Fruit fly (Drosophila melanogaster): ENCODE data around the gene SdicA.
"Not testable (repeated sequence)": the region's sequence is repeated elsewhere in the genome, so short reads cannot be mapped to it uniquely, and the experiment has no call there.

SdicA gene

DNA sequence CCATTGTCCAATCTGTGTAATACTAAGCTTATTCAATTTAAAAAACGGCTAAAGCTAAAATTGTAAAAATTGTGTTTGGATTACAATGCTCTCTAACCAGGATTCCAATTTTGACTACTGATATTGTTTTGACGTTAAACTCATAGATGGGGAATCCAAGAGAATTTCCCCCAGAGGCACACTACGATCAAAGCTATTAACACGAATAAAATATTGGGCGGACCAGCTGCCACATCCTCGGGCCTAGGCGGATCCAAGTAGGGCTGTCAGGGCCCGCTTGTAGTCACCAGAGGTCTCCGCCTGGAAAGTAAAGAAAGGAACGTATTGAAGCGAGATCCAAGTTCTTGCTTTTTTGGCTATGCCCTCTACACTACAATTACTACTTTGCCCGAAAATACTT, at the start of gene SdicA:
TSS of gene SdicA (minus strand) at position 101 of the 400 bp plus-strand sequence.
- TF ChIP-seq EcR (GFP tag; optimal IDR thresholded peaks at IDR 0.05); usp (GFP tag; optimal IDR thresholded peaks at IDR 0.05); pan (optimal IDR thresholded peaks at IDR 0.05): not testable (repeated sequence)

DNA sequence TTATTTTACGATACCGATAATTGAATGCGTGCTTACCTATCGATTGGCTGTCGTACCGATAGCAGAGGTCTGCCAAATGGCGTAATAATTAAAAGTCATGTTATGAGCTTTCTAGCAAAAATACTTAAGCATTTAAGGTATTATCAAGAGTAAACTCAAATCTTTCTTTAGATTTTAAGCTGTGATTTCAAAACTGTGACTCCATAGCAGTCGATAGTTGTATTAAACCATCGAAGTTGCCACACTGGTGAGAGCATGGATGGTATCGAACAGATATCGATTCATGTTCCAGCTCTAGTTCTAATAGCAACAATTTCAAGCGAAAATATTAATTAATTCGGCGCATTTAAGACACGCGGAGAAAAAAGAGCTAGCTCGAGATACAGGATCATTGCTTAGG, 49.3 kb upstream of the SdicA start, which contains the start of the genes CG17068 and Rab10:
TSS of gene CG17068 (minus strand) at position 25 of the 400 bp plus-strand sequence.
TSS of gene Rab10 (plus strand) at position 270 of the 400 bp plus-strand sequence.
- TF ChIP-seq CG8478 (optimal IDR thresholded peaks at IDR 0.05): no peak
- no peak for TF ChIP-seq pan (optimal IDR thresholded peaks at IDR 0.05)
- no peak for TF ChIP-seq psq (optimal IDR thresholded peaks at IDR 0.05)
- no peak for TF ChIP-seq usp (GFP tag; optimal IDR thresholded peaks at IDR 0.05)
- TF ChIP-seq Dll (optimal IDR thresholded peaks at IDR 0.05): no peak
- TF ChIP-seq EcR (GFP tag; optimal IDR thresholded peaks at IDR 0.05): no peak

DNA sequence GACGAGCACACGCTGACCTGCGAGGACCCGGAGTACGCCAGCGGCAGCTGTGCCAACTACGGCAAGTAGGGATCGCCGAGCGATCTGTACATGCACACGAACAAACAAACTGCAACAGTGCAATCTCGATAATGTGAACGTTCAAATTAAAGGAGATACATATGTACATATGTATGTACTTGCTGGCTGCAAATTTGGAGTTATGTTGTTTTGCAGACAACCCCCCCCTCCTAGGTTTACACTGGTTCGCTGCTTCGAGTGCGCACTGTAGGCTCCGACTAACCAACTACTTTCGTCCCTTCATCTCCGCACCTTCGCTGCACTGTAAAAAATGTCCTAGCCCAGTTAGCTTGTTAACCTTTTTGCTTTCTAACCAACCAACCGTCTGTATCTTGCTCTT, 46.0 kb upstream of the SdicA start:
- TF ChIP-seq CG8478 (optimal IDR thresholded peaks at IDR 0.05): no peak
- TF ChIP-seq pan (optimal IDR thresholded peaks at IDR 0.05): no peak
- no peak for TF ChIP-seq EcR (GFP tag; optimal IDR thresholded peaks at IDR 0.05)
- TF ChIP-seq usp (GFP tag; optimal IDR thresholded peaks at IDR 0.05): no peak
- no peak for TF ChIP-seq psq (optimal IDR thresholded peaks at IDR 0.05)
- no peak for TF ChIP-seq Dll (optimal IDR thresholded peaks at IDR 0.05)

DNA sequence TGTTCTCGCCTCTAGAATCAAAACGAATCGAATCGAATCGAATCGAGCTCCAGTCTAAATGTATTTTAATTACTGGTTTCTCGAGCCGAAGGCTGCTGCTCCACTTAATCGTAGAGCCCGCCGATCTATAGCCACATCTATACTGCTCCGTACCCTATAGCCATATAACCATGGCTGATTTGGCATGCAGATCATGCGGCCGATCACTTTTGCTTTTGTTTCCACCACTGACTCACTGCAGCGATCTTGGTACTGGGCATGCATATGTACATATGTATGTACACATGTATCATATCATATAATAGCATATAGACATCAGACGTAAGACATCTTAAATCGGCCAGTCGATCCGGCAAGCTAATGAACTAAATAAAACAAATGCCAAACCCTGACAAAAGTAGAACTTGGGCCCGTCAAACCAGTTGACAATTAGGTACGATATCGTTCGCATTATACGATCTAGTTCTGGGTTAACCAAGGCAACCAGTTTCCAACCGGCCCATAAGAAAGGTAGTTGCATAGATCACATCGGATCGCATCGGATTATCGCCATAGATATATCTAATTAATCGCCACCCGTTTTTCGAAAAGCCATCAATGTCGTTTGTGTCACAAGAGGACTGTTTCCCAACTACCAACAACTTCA, 43.6 kb upstream of the SdicA start:
- no peak for TF ChIP-seq Dll (optimal IDR thresholded peaks at IDR 0.05)
- TF ChIP-seq EcR (GFP tag; optimal IDR thresholded peaks at IDR 0.05): no peak
- TF ChIP-seq psq (optimal IDR thresholded peaks at IDR 0.05): no peak
- no peak for TF ChIP-seq pan (optimal IDR thresholded peaks at IDR 0.05)
- no peak for TF ChIP-seq usp (GFP tag; optimal IDR thresholded peaks at IDR 0.05)
- TF ChIP-seq CG8478 (optimal IDR thresholded peaks at IDR 0.05): no peak

DNA sequence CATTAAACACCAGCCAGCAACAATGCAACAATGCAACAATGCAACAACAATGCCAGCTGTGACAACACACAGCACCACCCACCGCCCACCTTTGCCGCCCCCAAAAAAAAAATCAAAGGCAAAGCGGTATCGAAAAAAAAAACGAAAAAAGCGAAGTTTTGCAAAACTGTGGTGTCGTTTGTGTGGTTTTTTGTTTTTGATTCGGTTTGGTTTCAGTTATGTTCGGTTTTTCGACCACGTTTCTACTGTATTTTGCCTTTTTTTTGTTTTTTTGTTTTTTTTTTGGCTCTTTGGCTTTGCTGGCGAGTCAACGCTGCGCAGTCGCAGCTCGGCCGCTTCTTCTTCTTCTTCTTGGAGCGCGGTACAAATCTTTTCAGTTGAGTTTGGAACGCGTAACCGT, 42.5 kb upstream of the SdicA start, which contains the start of gene Peritrophin-A:
TSS of gene Peritrophin-A (plus strand) at position 370 of the 400 bp plus-strand sequence.
- TF ChIP-seq pan (optimal IDR thresholded peaks at IDR 0.05) (no peak), CG8478 (optimal IDR thresholded peaks at IDR 0.05) (no peak), usp (GFP tag; optimal IDR thresholded peaks at IDR 0.05) (no peak), Dll (optimal IDR thresholded peaks at IDR 0.05) (no peak), psq (optimal IDR thresholded peaks at IDR 0.05) (no peak), EcR (GFP tag; optimal IDR thresholded peaks at IDR 0.05) (no peak)

DNA sequence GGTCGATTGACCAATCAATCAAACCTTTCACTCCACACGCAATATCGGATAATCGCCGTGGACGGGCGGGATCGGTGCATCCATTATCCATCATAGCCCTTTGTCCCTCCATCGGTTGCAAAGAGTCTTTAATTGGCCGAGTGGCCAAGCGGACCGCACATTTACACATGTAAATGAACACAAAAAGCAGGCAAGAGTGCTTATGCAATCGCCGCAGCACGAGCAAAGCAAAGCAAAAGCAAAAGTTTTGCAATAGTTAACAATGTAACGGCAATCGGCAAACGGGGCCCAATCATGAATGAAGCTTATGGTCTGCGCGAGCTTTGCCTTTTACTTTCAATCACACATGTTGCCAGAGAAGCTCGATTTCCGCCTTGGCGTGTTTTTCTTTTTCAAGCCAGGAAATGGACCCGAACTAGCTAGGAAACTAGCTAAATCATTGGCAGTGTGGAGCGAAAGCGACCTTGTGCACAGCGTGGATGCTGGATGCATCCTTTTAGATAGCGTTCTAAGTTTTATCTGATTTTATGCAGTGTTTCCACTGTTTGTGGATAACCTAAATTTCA, 41.6 kb upstream of the SdicA start:
- TF ChIP-seq psq (optimal IDR thresholded peaks at IDR 0.05): no peak
- no peak for TF ChIP-seq Dll (optimal IDR thresholded peaks at IDR 0.05)
- no peak for TF ChIP-seq pan (optimal IDR thresholded peaks at IDR 0.05)
- TF ChIP-seq usp (GFP tag; optimal IDR thresholded peaks at IDR 0.05): no peak
- no peak for TF ChIP-seq EcR (GFP tag; optimal IDR thresholded peaks at IDR 0.05)
- no peak for TF ChIP-seq CG8478 (optimal IDR thresholded peaks at IDR 0.05)

DNA sequence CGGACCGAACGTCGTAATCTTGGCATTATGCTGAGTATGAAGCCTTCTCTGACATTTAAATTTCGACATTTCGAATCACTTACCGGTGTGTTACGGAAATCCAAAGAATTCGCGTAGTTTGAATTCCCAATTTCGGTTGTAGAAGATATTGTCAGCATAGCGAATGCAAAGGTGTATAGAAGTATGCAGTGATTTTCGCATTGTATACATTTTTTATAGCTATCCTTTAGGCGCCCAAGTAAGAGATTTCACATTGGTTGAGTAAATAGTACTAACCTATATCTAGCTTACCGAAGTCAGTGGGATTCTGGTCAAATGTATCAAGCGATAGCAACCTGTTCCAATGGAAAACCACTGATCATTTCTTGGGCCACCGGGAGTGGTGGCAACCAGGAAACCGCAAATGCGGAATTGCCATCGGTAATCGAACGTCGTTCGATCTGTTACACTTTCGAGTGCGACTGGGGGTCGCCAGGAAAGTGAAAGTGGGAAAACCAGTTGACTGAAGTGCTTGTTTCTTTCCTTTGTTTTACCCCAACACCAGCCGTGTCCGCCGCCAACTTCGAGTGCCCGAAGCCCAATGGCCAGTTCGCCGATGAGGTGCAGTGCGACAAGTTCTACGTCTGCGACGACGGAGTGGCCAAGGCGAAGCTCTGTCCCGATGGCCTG, 38.9 kb upstream of the SdicA start:
- no peak for TF ChIP-seq pan (optimal IDR thresholded peaks at IDR 0.05)

DNA sequence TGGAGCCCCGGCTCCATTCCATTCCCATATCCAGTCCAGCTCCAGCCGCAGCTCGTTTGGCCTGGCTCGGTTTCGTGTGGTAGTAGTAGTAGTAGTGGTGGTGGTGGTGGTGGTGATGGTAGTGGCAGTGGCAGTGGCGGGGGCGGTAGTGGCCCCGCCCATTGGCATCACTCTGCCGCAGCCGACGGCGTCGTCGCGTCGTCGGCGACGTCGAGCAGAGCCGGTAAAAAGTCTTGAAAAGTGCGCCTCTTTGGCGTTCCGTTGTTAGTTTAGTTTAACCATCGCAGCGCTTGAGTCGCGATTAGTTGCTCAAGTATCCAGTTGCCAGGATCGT, 37.8 kb upstream of the SdicA start, which contains the start of gene obst-A:
TSS of gene obst-A (plus strand) at position 248 of the 334 bp plus-strand sequence.
- no peak for TF ChIP-seq EcR (GFP tag; optimal IDR thresholded peaks at IDR 0.05)

DNA sequence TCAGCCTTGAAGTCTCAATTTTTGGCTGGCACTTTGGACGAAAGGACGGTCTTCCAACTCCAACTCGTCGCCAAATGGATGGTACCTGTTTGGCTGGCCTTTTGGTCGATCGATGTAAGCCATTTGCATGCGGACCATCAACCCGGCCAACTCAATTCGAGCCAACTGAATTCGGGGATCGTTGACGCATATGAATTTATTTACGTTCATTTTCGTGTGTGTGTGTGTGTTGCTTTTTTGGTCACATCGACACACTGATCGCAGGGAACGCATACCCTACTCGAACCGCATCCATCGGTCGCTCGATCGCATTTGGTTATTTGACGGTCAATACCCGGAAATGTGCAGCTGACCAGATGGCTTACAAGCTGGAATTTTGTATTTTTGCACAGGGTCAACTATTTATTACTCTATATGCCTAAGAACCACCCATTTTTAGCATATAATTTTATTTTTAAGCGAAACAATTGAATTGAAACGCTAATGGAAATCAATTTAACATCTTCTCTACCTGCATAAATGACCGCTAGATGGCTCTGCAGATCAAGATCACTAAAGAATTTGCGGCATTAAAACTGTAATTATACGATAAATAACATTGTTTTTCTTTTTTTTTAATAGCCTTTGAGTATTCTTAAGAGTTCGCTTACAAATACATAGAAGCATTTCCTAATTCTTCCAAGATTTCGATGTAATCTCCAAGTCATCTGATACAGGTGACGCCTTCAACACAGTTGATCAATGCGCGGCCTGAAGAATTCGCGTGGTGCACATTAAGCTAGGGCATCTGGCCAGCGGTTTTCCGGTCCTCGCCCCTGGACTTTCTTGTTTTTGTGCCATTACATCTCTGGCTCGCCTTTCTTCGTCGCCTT, 37.2 kb upstream of the SdicA start:
- no peak for TF ChIP-seq EcR (GFP tag; optimal IDR thresholded peaks at IDR 0.05)
- TF ChIP-seq pan (optimal IDR thresholded peaks at IDR 0.05): no peak
- TF ChIP-seq usp (GFP tag; optimal IDR thresholded peaks at IDR 0.05): no peak

DNA sequence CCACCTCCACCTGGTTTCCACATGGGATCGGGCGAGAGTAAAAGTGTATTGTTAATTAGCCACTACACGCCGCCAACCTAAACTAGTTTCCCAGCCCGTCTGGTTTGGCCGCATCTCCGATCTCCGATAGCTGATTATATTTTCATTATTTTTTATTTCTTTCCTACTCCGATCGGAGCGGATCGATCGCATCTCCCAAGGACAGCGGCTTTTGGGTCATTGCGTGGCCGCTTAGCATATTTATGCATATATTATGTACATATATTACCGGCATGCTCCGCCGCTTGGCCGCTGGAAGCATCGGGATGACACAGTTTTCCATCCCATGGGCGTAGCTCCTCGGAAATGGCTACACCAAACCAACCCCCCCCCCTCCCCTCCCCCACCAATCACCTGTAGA, 36.2 kb upstream of the SdicA start:
- TF ChIP-seq pan (optimal IDR thresholded peaks at IDR 0.05): no peak
- no peak for TF ChIP-seq EcR (GFP tag; optimal IDR thresholded peaks at IDR 0.05)
- TF ChIP-seq psq (optimal IDR thresholded peaks at IDR 0.05): no peak
- TF ChIP-seq usp (GFP tag; optimal IDR thresholded peaks at IDR 0.05): no peak
- no peak for TF ChIP-seq CG8478 (optimal IDR thresholded peaks at IDR 0.05)
- no peak for TF ChIP-seq Dll (optimal IDR thresholded peaks at IDR 0.05)

DNA sequence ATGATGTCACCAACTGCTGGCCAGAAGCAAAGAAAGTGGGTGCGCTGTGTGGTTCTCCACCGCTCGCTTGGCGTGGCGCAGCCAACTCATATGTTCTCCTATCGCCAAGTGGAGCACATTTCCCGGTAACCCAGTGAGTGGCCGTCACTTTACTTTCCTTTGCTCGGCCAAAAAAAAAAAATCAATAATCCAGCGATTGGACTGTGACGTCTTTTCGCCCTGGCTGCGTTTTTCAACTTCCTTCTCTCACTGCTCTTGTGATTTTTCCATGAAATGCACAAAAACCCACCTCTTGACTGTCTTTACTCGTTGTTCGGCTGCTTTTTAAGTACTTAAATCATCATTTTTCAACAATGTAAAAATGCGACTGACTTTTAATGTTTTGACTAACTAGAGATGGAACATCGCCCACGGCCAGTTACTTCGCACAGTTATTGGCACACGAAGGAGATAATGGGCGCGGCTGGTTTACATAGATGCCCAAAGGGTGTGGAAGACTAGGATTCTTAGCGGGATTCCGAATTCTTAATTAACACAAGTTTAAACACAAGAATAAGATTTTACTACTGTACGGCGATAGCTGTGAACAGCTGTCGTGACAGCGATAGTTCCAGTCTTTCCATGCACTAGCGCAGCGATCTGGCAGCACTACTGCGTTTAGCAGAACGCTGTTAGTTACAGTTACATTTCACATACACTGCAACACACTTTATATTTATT, 34.2 kb upstream of the SdicA start, which contains the start of gene sw:
TSS of gene sw (minus strand) at position 589 of the 720 bp plus-strand sequence.
- TF ChIP-seq usp (GFP tag; optimal IDR thresholded peaks at IDR 0.05) (no peak), CG8478 (optimal IDR thresholded peaks at IDR 0.05) (no peak), psq (optimal IDR thresholded peaks at IDR 0.05) (no peak), Dll (optimal IDR thresholded peaks at IDR 0.05) (no peak), pan (optimal IDR thresholded peaks at IDR 0.05) (no peak), EcR (GFP tag; optimal IDR thresholded peaks at IDR 0.05) (no peak)

All from whole organism.